Fruit fly (Drosophila melanogaster) whole organism, embryonic: ENCODE measurements around the gene wdb.

Experiments used
- Abd-B ChIP-seq: fragments of 200-800 bp; sonication (Bioruptor generic); optimal IDR thresholded peaks from 2 replicates; lab custom pipeline; 2018; ENCODE audit warnings: missing biosample characterization, mild to moderate bottlenecking, missing genetic modification characterization, moderate library complexity
- C15 ChIP-seq: fragments of 200-800 bp; sonication (Bioruptor generic); IDR thresholded peaks from 3 replicates; pipeline ENCODE4 v1.3.6; 2022; ENCODE audit warnings: missing biosample characterization, missing genetic modification characterization
- CG10209 ChIP-seq: fragments of 200-800 bp; sonication (Bioruptor generic); optimal IDR thresholded peaks from 3 replicates; lab custom pipeline; 2017; ENCODE audit warnings: missing biosample characterization, mild to moderate bottlenecking, missing genetic modification characterization, missing genetic modification reagents
- CG10979 ChIP-seq: fragments of 200-800 bp; sonication (Bioruptor generic); optimal IDR thresholded peaks from 2 replicates; lab custom pipeline; 2018; ENCODE audit warnings: missing biosample characterization, mild to moderate bottlenecking, missing genetic modification characterization, moderate library complexity
- CG11456 ChIP-seq: fragments of 200-800 bp; sonication (Bioruptor generic); IDR thresholded peaks from 3 replicates; pipeline ENCODE4 v1.3.6; 2022; ENCODE audit warnings: missing biosample characterization, missing genetic modification characterization
- CG12659 ChIP-seq: fragments of 200-800 bp; sonication (Bioruptor generic); optimal IDR thresholded peaks from 3 replicates; lab custom pipeline; 2017; ENCODE audit warnings: mild to moderate bottlenecking, missing biosample characterization, missing genetic modification reagents, missing genetic modification characterization
- CG14014 ChIP-seq: fragments of 200-800 bp; sonication (Bioruptor generic); IDR thresholded peaks from 2 replicates; pipeline ENCODE4 v1.3.6; 2022; ENCODE audit warnings: missing biosample characterization, missing genetic modification characterization
- CG14441 ChIP-seq: fragments of 200-800 bp; sonication (Bioruptor generic); IDR thresholded peaks from 2 replicates; pipeline ENCODE4 v1.3.6; 2022; ENCODE audit warnings: missing biosample characterization, missing genetic modification characterization
- CG15011 ChIP-seq: fragments of 200-800 bp; sonication (Bioruptor generic); optimal IDR thresholded peaks from 3 replicates; lab custom pipeline; 2018; ENCODE audit warnings: missing biosample characterization, mild to moderate bottlenecking, missing genetic modification characterization
- CG1602 ChIP-seq: fragments of 200-800 bp; sonication (Bioruptor generic); optimal IDR thresholded peaks from 3 replicates; lab custom pipeline; 2016; ENCODE audit warnings: missing biosample characterization, missing genetic modification characterization
- CG17568 ChIP-seq: fragments of 200-800 bp; sonication (Bioruptor generic); optimal IDR thresholded peaks from 2 replicates; lab custom pipeline; 2018; ENCODE audit warnings: missing biosample characterization, mild to moderate bottlenecking, missing genetic modification characterization, moderate library complexity
- CG1832 ChIP-seq: fragments of 200-800 bp; sonication (Bioruptor generic); optimal IDR thresholded peaks from 2 replicates; lab custom pipeline; 2017; ENCODE audit warnings: missing biosample characterization, mild to moderate bottlenecking, missing genetic modification characterization, inconsistent platforms
- CG2202 ChIP-seq: fragments of 200-800 bp; sonication (Bioruptor generic); optimal IDR thresholded peaks from 2 replicates; lab custom pipeline; 2018; ENCODE audit warnings: missing biosample characterization, mild to moderate bottlenecking, missing genetic modification characterization
- CG2712 ChIP-seq: fragments of 200-800 bp; optimal IDR thresholded peaks from 3 replicates; lab custom pipeline; 2019; ENCODE audit warnings: missing biosample characterization, mild to moderate bottlenecking, missing genetic modification characterization, moderate library complexity
- CG2875 ChIP-seq: fragments of 200-800 bp; sonication (Bioruptor generic); optimal IDR thresholded peaks from 2 replicates; lab custom pipeline; 2017; ENCODE audit warnings: missing biosample characterization, mild to moderate bottlenecking, missing genetic modification characterization, missing genetic modification reagents
- CG30020 ChIP-seq: fragments of 200-800 bp; optimal IDR thresholded peaks from 2 replicates; lab custom pipeline; 2019; ENCODE audit warnings: missing biosample characterization, mild to moderate bottlenecking, missing genetic modification characterization, moderate library complexity
- CG34422 ChIP-seq: fragments of 200-800 bp; sonication (Bioruptor generic); IDR thresholded peaks from 3 replicates; pipeline ENCODE4 v1.3.6; 2022; ENCODE audit warnings: missing biosample characterization, missing genetic modification characterization
- CG4854 ChIP-seq: fragments of 200-800 bp; sonication (Bioruptor generic); optimal IDR thresholded peaks from 2 replicates; lab custom pipeline; 2016; ENCODE audit warnings: missing biosample characterization, missing genetic modification characterization, inconsistent platforms
- CG5180 ChIP-seq: fragments of 200-800 bp; sonication (Bioruptor generic); optimal IDR thresholded peaks from 3 replicates; lab custom pipeline; 2017; ENCODE audit warnings: missing biosample characterization, missing genetic modification characterization, mild to moderate bottlenecking, moderate library complexity, missing genetic modification reagents
- CG6272 ChIP-seq: fragments of 200-800 bp; sonication (Bioruptor generic); IDR thresholded peaks from 2 replicates; pipeline ENCODE4 v1.3.6; 2022; ENCODE audit warnings: missing biosample characterization, missing genetic modification characterization
- CG6765 ChIP-seq: fragments of 200-800 bp; sonication (Bioruptor generic); optimal IDR thresholded peaks from 3 replicates; lab custom pipeline; 2017; ENCODE audit warnings: missing biosample characterization, mild to moderate bottlenecking, missing genetic modification characterization
- CG7786 ChIP-seq: fragments of 200-800 bp; sonication (Bioruptor generic); optimal IDR thresholded peaks from 2 replicates; lab custom pipeline; 2016; ENCODE audit warnings: missing biosample characterization, missing genetic modification characterization
- CG9817 ChIP-seq: fragments of 200-800 bp; sonication (Bioruptor generic); optimal IDR thresholded peaks from 2 replicates; lab custom pipeline; 2018; ENCODE audit warnings: missing biosample characterization, mild to moderate bottlenecking, missing genetic modification characterization, moderate library complexity
- E2f2 ChIP-seq: fragments of 200-800 bp; sonication (Bioruptor generic); IDR thresholded peaks from 2 replicates; pipeline ENCODE4 v1.3.6; 2022; ENCODE audit warnings: missing biosample characterization, missing genetic modification characterization
- HLH4C ChIP-seq: fragments of 200-800 bp; sonication (Bioruptor generic); IDR thresholded peaks from 3 replicates; pipeline ENCODE4 v1.3.6; 2022; ENCODE audit warnings: missing biosample characterization, missing genetic modification characterization; ENCODE audit not compliant: partially characterized antibody
- Hey ChIP-seq: fragments of 200-800 bp; sonication (Bioruptor generic); optimal IDR thresholded peaks from 3 replicates; lab custom pipeline; 2018; ENCODE audit warnings: missing biosample characterization, mild to moderate bottlenecking, missing genetic modification characterization
- NFAT ChIP-seq: fragments of 200-800 bp; sonication (Bioruptor generic); IDR thresholded peaks from 2 replicates; pipeline ENCODE4 v1.3.6; 2022; ENCODE audit warnings: missing biosample characterization, missing genetic modification characterization
- Nf-YA ChIP-seq: fragments of 200-800 bp; sonication (Bioruptor generic); IDR thresholded peaks from 2 replicates; pipeline ENCODE4 v1.3.6; 2022; ENCODE audit warnings: missing biosample characterization, missing genetic modification characterization
- Nf-YB ChIP-seq: fragments of 200-800 bp; sonication (Bioruptor generic); optimal IDR thresholded peaks from 3 replicates; lab custom pipeline; 2019; ENCODE audit warnings: missing biosample characterization, mild to moderate bottlenecking, missing genetic modification characterization, moderate library complexity
- Optix ChIP-seq: fragments of 200-800 bp; sonication (Bioruptor generic); IDR thresholded peaks from 3 replicates; pipeline ENCODE4 v1.3.6; 2022; ENCODE audit warnings: missing biosample characterization, missing genetic modification characterization
- Scr ChIP-seq: fragments of 200-800 bp; sonication (Bioruptor generic); IDR thresholded peaks from 2 replicates; pipeline ENCODE4 v1.3.6; 2022; ENCODE audit warnings: missing biosample characterization, missing genetic modification characterization; ENCODE audit not compliant: partially characterized antibody
- ato ChIP-seq: fragments of 200-800 bp; sonication (Bioruptor generic); IDR thresholded peaks from 2 replicates; pipeline ENCODE4 v1.3.6; 2022; ENCODE audit warnings: missing biosample characterization, missing genetic modification characterization; ENCODE audit not compliant: partially characterized antibody
- corto ChIP-seq: fragments of 200-800 bp; sonication (Bioruptor generic); optimal IDR thresholded peaks from 2 replicates; lab custom pipeline; 2016; ENCODE audit warnings: missing biosample characterization, mild to moderate bottlenecking, missing genetic modification characterization, moderate library complexity
- crc ChIP-seq: fragments of 200-800 bp; sonication (Bioruptor generic); optimal IDR thresholded peaks from 2 replicates; lab custom pipeline; 2016; ENCODE audit warnings: missing biosample characterization, missing genetic modification characterization
- dati ChIP-seq: fragments of 200-800 bp; sonication (Bioruptor generic); IDR thresholded peaks from 2 replicates; pipeline ENCODE4 v1.3.6; 2022; ENCODE audit warnings: missing biosample characterization, missing genetic modification characterization
- eyg ChIP-seq: fragments of 200-800 bp; sonication (Bioruptor generic); optimal IDR thresholded peaks from 3 replicates; lab custom pipeline; 2016; ENCODE audit warnings: missing biosample characterization, missing genetic modification characterization
- gro ChIP-seq: fragments of 200-800 bp; sonication (Bioruptor generic); optimal IDR thresholded peaks from 2 replicates; lab custom pipeline; 2016; ENCODE audit warnings: missing biosample characterization, missing genetic modification characterization
- h ChIP-seq: fragments of >200 bp; optimal IDR thresholded peaks from 2 replicates; lab custom pipeline; 2017
- hb ChIP-seq: fragments of 200-800 bp; sonication (Bioruptor generic); IDR thresholded peaks from 3 replicates; pipeline ENCODE4 v1.3.6; 2022; ENCODE audit warnings: missing biosample characterization, missing genetic modification characterization; ENCODE audit not compliant: partially characterized antibody
- hbn ChIP-seq: fragments of 200-800 bp; sonication (Bioruptor generic); IDR thresholded peaks from 2 replicates; pipeline ENCODE4 v1.3.6; 2022; ENCODE audit warnings: missing biosample characterization, missing genetic modification characterization; ENCODE audit not compliant: partially characterized antibody
- jing ChIP-seq: fragments of 200-800 bp; sonication (Bioruptor generic); optimal IDR thresholded peaks from 2 replicates; lab custom pipeline; 2018; ENCODE audit warnings: missing biosample characterization, mild to moderate bottlenecking, missing genetic modification characterization
- lab ChIP-seq: fragments of 200-800 bp; sonication (Bioruptor generic); optimal IDR thresholded peaks from 3 replicates; lab custom pipeline; 2017; ENCODE audit warnings: missing biosample characterization, missing genetic modification characterization, mild to moderate bottlenecking, moderate library complexity, missing genetic modification reagents
- prd ChIP-seq, 3 experiments: fragments of >200 bp in 2 of 3; fragments of 200-800 bp in 1 of 3; sonication (Bioruptor generic) in 1 of 3; optimal IDR thresholded peaks in 2 of 3; IDR thresholded peaks in 1 of 3; 2 replicates in 2 of 3; 3 replicates in 1 of 3; pipeline versions ENCODE4 v1.3.6 to Lab custom; 2017 to 2022; ENCODE audit warnings: missing biosample characterization in 1 of 3, missing genetic modification characterization in 1 of 3
- sim ChIP-seq: fragments of 200-800 bp; sonication (Bioruptor generic); IDR thresholded peaks from 2 replicates; pipeline ENCODE4 v1.3.6; 2022; ENCODE audit warnings: missing biosample characterization, missing genetic modification characterization
- sqz ChIP-seq: fragments of 200-800 bp; sonication (Bioruptor generic); optimal IDR thresholded peaks from 3 replicates; lab custom pipeline; 2018; ENCODE audit warnings: missing biosample characterization, mild to moderate bottlenecking, missing genetic modification characterization
- tio ChIP-seq: fragments of 200-800 bp; sonication (Bioruptor generic); optimal IDR thresholded peaks from 2 replicates; lab custom pipeline; 2017; ENCODE audit warnings: missing biosample characterization, missing genetic modification characterization, inconsistent platforms
- ttk ChIP-seq: fragments of 200-800 bp; sonication (Bioruptor generic); IDR thresholded peaks from 2 replicates; pipeline ENCODE4 v2.1.2; 2022; ENCODE audit warnings: missing biosample characterization, missing genetic modification characterization
- wdn ChIP-seq: fragments of 200-800 bp; sonication (Bioruptor generic); IDR thresholded peaks from 2 replicates; pipeline ENCODE4 v1.3.6; 2022; ENCODE audit warnings: missing biosample characterization, missing genetic modification characterization

wdb gene

DNA sequence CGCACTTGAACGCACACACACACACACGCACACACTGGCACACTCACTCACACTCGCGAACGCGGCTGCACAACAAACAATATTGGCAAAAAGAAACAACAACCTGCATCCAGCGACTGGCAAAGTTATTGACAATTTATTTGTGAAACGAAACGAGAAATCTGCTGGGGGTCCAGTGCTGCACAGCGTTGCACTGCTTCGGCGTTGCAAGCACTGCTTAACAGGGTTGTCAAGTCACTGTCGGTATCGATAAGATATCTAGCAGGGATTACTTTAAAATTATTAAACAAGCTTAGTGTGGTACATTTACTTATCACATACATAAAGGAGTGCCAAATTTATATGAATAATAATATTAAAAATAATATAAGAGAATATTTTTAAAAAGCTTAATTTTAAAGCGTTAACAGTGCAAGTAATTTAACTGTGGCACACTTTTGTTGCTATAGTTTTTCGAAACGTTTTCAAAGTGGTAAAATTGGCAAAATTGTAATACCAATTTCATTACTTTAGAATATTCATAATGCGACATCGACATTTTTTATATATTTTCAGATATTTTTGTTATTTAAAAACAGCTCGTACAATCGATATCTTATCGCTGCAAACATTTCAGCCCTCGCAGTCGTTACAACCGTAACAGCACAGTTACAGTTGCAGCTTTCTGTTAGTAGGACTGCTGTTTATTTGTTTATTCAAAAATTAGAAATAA, 25.3 kb upstream of the wdb start, which contains the start of the genes dsd and Tusp (continued):
- peak; percentile 87 for TF ChIP-seq CG11456 (GFP tag; lab: Robert Waterston, UW)
- TF ChIP-seq ato (GFP tag; lab: Robert Waterston, UW), result no peak; the same call in 1 of the 2 replicates
- no peak for TF ChIP-seq h (lab: Kevin White, UChicago)
- peak; percentile 26 for TF ChIP-seq CG2875
- TF ChIP-seq CG12659 (GFP tag; lab: Kevin White, UChicago), result peak; percentile 93
- peak; percentile 48 for TF ChIP-seq CG4854
- TF ChIP-seq CG14014, result peak; percentile 77
- peak; percentile 76 for TF ChIP-seq CG7786 (GFP tag; lab: Kevin White, UChicago)
- TF ChIP-seq CG30020, result peak; percentile 58
- no peak for TF ChIP-seq Nf-YA
- peak; percentile 77 for TF ChIP-seq ttk
- peak; percentile 68 for TF ChIP-seq CG6272
- peak; percentile 11 for TF ChIP-seq crc
- TF ChIP-seq CG2712 (tag; lab: Kevin White, UChicago), result peak; percentile 74
- TF ChIP-seq E2f2, result peak; percentile 5; the same call in 1 of the 2 replicates
- TF ChIP-seq CG15011 (GFP tag; lab: Kevin White, UChicago), result no peak
- TF ChIP-seq CG17568, result peak; percentile 0
- no peak for TF ChIP-seq dati (GFP tag; lab: Robert Waterston, UW)
- peak; percentile 3 for TF ChIP-seq Nf-YB (GFP tag; lab: Kevin White, UChicago)
- TF ChIP-seq NFAT (GFP tag; lab: Robert Waterston, UW), result peak; percentile 86
- TF ChIP-seq CG6765, result peak; percentile 3
- no peak for TF ChIP-seq corto (GFP tag; lab: Kevin White, UChicago)
- no peak for TF ChIP-seq C15
- TF ChIP-seq CG10979 (tag; lab: Kevin White, UChicago), result peak; percentile 50
- TF ChIP-seq HLH4C (GFP tag; lab: Robert Waterston, UW), result peak; percentile 57; the same call in 2 of the 3 replicates
- no peak for TF ChIP-seq wdn (GFP tag; lab: Robert Waterston, UW)
- TF ChIP-seq Optix (GFP tag; lab: Robert Waterston, UW), result peak; percentile 46; the same call in 2 of the 3 replicates
- TF ChIP-seq CG1832 (GFP tag; lab: Kevin White, UChicago), result no peak
- TF ChIP-seq CG34422 (GFP tag; lab: Robert Waterston, UW), result peak; percentile 76
- TF ChIP-seq Scr (GFP tag; lab: Robert Waterston, UW), result peak; percentile 60
- peak; percentile 80 for TF ChIP-seq CG1602 (GFP tag; lab: Kevin White, UChicago)
- no peak for TF ChIP-seq CG2202
- TF ChIP-seq CG5180, result peak; percentile 52
- TF ChIP-seq sqz, result peak; percentile 26
- TF ChIP-seq Hey (tag; lab: Kevin White, UChicago), result no peak
- TF ChIP-seq lab (GFP tag; lab: Kevin White, UChicago), result peak; percentile 84
- no peak for TF ChIP-seq eyg (GFP tag; lab: Kevin White, UChicago)
- peak; percentile 65 for TF ChIP-seq Abd-B
- peak; percentile 69 for TF ChIP-seq CG14441 (GFP tag; lab: Robert Waterston, UW)
- peak; percentile 56 for TF ChIP-seq hbn
- TF ChIP-seq CG10209 (GFP tag; lab: Kevin White, UChicago), result peak; percentile 79
- TF ChIP-seq jing, result no peak
- no peak for TF ChIP-seq sim (GFP tag; lab: Robert Waterston, UW)
- TF ChIP-seq CG9817 (tag; lab: Kevin White, UChicago), result peak; percentile 77
- TF ChIP-seq gro, result peak; percentile 65
- TF ChIP-seq hb (GFP tag; lab: Robert Waterston, UW), result peak; percentile 51; the same call in 1 of the 3 replicates
- no peak for TF ChIP-seq prd (optimal IDR thresholded peaks at IDR 0.05; lab: Kevin White, UChicago)
- peak; percentile 72 for TF ChIP-seq prd (GFP tag; IDR thresholded peaks at IDR 0.05; lab: Robert Waterston, UW)
- peak; percentile 70 for TF ChIP-seq tio (GFP tag; lab: Kevin White, UChicago)
